Worm (Caenorhabditis elegans) whole organism, L4 larva: ENCODE measurements around the gene grl-7.

ENCODE experiments used
- T20F7.1 ChIP-seq: fragments of 200-800 bp; sonication (Bioruptor generic); optimal IDR thresholded peaks from 2 replicates; lab custom pipeline; 2018; ENCODE audit warnings: mild to moderate bottlenecking, missing genetic modification characterization, missing compliant biosample characterization
- ZK546.5 ChIP-seq, 2 experiments: sonication (generic microtip); optimal IDR thresholded peaks; 2 replicates each; lab custom pipeline; 2017; ENCODE audit warnings: missing biosample characterization in 2 of 2, missing genetic modification characterization in 2 of 2
- attf-4 ChIP-seq: sonication (generic microtip); optimal IDR thresholded peaks from 3 replicates; lab custom pipeline; 2017; ENCODE audit warnings: missing biosample characterization, missing genetic modification characterization
- ceh-82 ChIP-seq: sonication (generic microtip); optimal IDR thresholded peaks from 2 replicates; lab custom pipeline; 2017; ENCODE audit warnings: missing biosample characterization, missing genetic modification characterization
- fkh-10 ChIP-seq: fragments of 150-350 bp; optimal IDR thresholded peaks from 2 replicates; lab custom pipeline; 2014; ENCODE audit warnings: missing biosample characterization, missing genetic modification reagents, missing genetic modification characterization
- lin-13 ChIP-seq: fragments of 150-350 bp; optimal IDR thresholded peaks from 2 replicates; lab custom pipeline; 2014; ENCODE audit warnings: missing biosample characterization, missing genetic modification reagents, missing genetic modification characterization
- mxl-3 ChIP-seq: fragments of 200-800 bp; sonication (Bioruptor generic); optimal IDR thresholded peaks from 2 replicates; lab custom pipeline; 2018; ENCODE audit warnings: mild to moderate bottlenecking, missing genetic modification characterization, missing compliant biosample characterization
- nhr-102 ChIP-seq: sonication (generic microtip); optimal IDR thresholded peaks from 2 replicates; lab custom pipeline; 2016; ENCODE audit warnings: mild to moderate bottlenecking, missing genetic modification characterization, moderate library complexity, missing compliant biosample characterization
- nhr-237 ChIP-seq: sonication (generic microtip); optimal IDR thresholded peaks from 2 replicates; lab custom pipeline; 2017; ENCODE audit warnings: missing biosample characterization, missing genetic modification characterization
- nhr-28 ChIP-seq: fragments of 150-350 bp; optimal IDR thresholded peaks from 2 replicates; lab custom pipeline; 2014; ENCODE audit warnings: missing biosample characterization, missing genetic modification characterization
- pha-4 ChIP-seq, 2 experiments: fragments of 150-350 bp in 1 of 2; fragments of 200-800 bp in 1 of 2; sonication (Bioruptor generic) in 1 of 2; IDR thresholded peaks in 1 of 2; optimal IDR thresholded peaks in 1 of 2; 2 replicates each; pipeline versions ENCODE4 v1.3.6 to Lab custom; 2014 to 2022; ENCODE audit warnings: missing genetic modification characterization in 2 of 2, missing genetic modification reagents in 2 of 2, missing biosample characterization in 1 of 2, missing compliant biosample characterization in 1 of 2

- no peak for TF ChIP-seq T20F7.1
- no peak for TF ChIP-seq lin-13 (GFP tag; lab: Kevin White, UChicago)
- no peak for TF ChIP-seq ceh-82 (tag; lab: Kevin White, UChicago)
- no peak for TF ChIP-seq attf-4
- no peak for TF ChIP-seq nhr-237 (tag; lab: Kevin White, UChicago)
- no peak for TF ChIP-seq nhr-28 (tag; lab: Kevin White, UChicago)
- TF ChIP-seq fkh-10 (GFP tag; lab: Kevin White, UChicago), result no peak
- TF ChIP-seq nhr-102 (tag; lab: Kevin White, UChicago), result no peak
- no peak for TF ChIP-seq ZK546.5 (tag; optimal IDR thresholded peaks at IDR 0.05; lab: Kevin White, UChicago)
- no peak for TF ChIP-seq mxl-3 (GFP tag; lab: Kevin White, UChicago)
- TF ChIP-seq pha-4 (GFP tag; IDR thresholded peaks at IDR 0.05; lab: Robert Waterston, UW), result no peak
- no peak for TF ChIP-seq pha-4 (tag; optimal IDR thresholded peaks at IDR 0.05; lab: Kevin White, UChicago)
Observed at ce11 chrV:11312904-11313303, 33.9 kb downstream of the grl-7 start.
